Worm (Caenorhabditis elegans) whole organism, L4/young adult: ENCODE measurements around the gene C09F12.3.

Source experiments
- W03F9.2 ChIP-seq: fragments of 150-350 bp; optimal IDR thresholded peaks from 2 replicates; lab custom pipeline; 2014; ENCODE audit warnings: missing biosample characterization, missing genetic modification characterization
- dao-5 ChIP-seq: sonication (generic microtip); optimal IDR thresholded peaks from 2 replicates; lab custom pipeline; 2016; ENCODE audit warnings: missing genotype, missing genetic modification characterization, moderate library complexity, missing compliant biosample characterization
- him-1 ChIP-seq: sonication (generic microtip); optimal IDR thresholded peaks from 2 replicates; lab custom pipeline; 2016; ENCODE audit warnings: missing genotype, missing genetic modification reagents, missing genetic modification characterization, missing compliant biosample characterization

- TF ChIP-seq dao-5 (tag; lab: Kevin White, UChicago) (no peak), him-1 (tag; lab: Kevin White, UChicago) (no peak), W03F9.2 (tag; lab: Kevin White, UChicago) (no peak)
These were observed 22.1 kb upstream of the C09F12.3 start, which contains the start of gene lpr-4 for ce11 chrX:11064799-11065198.
